Fruit fly (Drosophila melanogaster): ENCODE data around the gene CG33658.
A peak's percentile ranks its signal among the peaks of the same experiment; 100 is the strongest.

Gene CG33658

DNA sequence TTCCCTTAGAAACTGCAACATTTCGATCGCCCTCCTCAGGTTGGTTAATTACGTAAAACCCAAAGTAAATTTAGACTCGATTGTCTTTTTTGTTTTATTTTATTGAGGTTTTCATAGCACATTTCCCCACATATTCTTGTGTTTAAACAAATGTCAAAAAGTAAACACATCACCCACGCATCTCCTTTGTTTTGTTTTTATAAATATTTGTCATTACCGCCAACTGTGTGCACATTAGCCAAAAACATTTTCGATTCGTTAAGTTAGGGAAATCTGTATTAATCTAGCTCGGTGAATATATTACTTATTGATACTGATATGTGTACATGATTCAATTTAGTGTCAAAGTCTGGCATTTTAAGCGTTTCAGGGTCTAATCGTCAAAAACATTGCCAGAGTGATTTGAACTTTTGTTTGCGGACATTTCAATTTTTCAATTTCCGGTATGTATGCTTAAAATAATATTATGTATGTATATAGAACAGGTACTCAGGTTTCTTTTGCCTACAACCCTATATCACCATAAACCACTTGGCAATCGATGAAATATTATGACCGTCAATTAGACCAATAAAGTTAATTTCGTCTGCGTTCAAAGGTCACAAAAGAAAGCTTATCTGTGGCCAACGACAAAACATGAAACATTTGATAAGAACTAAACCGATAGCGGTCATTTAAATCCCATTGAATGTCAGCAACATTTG is 31.2 kb downstream of the CG33658 start:
- TF ChIP-seq CG15696 (tag; optimal IDR thresholded peaks at IDR 0.05) = peak; percentile 54
- TF ChIP-seq pum (GFP tag; optimal IDR thresholded peaks at IDR 0.05) = no peak
- no peak for TF ChIP-seq vfl (GFP tag; optimal IDR thresholded peaks at IDR 0.05)
- peak; percentile 54 for TF ChIP-seq CG13424 (tag; optimal IDR thresholded peaks at IDR 0.05)
- peak; percentile 29; the same call in 1 of the 3 replicates for TF ChIP-seq sr (GFP tag; IDR thresholded peaks at IDR 0.05)
- TF ChIP-seq dysf (GFP tag; IDR thresholded peaks at IDR 0.05) = no peak
- 0 out of 3 replicates have a peak, but pooled peaks have one; percentile 37 for TF ChIP-seq ci (GFP tag; IDR thresholded peaks at IDR 0.05)
- TF ChIP-seq tx (GFP tag; optimal IDR thresholded peaks at IDR 0.05) = no peak
- TF ChIP-seq CG10267 (tag; optimal IDR thresholded peaks at IDR 0.05) = peak; percentile 2
- peak; percentile 12 for TF ChIP-seq dmrt11E (tag; optimal IDR thresholded peaks at IDR 0.05)
- peak; percentile 9 for TF ChIP-seq CG9817 (tag; optimal IDR thresholded peaks at IDR 0.05)
- TF ChIP-seq MBD-R2 (GFP tag; IDR thresholded peaks at IDR 0.05) = no peak
- peak; percentile 43 for TF ChIP-seq CG6683 (GFP tag; optimal IDR thresholded peaks at IDR 0.05)
- peak; percentile 65 for TF ChIP-seq CG12299 (tag; optimal IDR thresholded peaks at IDR 0.05)
- TF ChIP-seq CG10209 (GFP tag; optimal IDR thresholded peaks at IDR 0.05) = peak; percentile 63
- TF ChIP-seq CG8388 (GFP tag; optimal IDR thresholded peaks at IDR 0.05) = peak; percentile 40
- TF ChIP-seq HLH4C (GFP tag; IDR thresholded peaks at IDR 0.05; ENCODE audit: partially characterized antibody) = no peak
- no peak for TF ChIP-seq ken (GFP tag; IDR thresholded peaks at IDR 0.05)
- no peak for TF ChIP-seq grn (GFP tag; optimal IDR thresholded peaks at IDR 0.05)
- TF ChIP-seq Dek (tag; optimal IDR thresholded peaks at IDR 0.05) = peak; percentile 16
- no peak for TF ChIP-seq CG7786 (GFP tag; optimal IDR thresholded peaks at IDR 0.05)
- TF ChIP-seq CG3281 (GFP tag; optimal IDR thresholded peaks at IDR 0.05) = peak; percentile 74
- no peak for TF ChIP-seq otp (GFP tag; IDR thresholded peaks at IDR 0.05)
- TF ChIP-seq CG8089 (GFP tag; optimal IDR thresholded peaks at IDR 0.05) = no peak
- TF ChIP-seq kni (GFP tag; optimal IDR thresholded peaks at IDR 0.05) = peak; percentile 62
- peak; percentile 74 for TF ChIP-seq CG15514 (GFP tag; optimal IDR thresholded peaks at IDR 0.05)
- TF ChIP-seq cg (GFP tag; optimal IDR thresholded peaks at IDR 0.05) = no peak
- no peak for TF ChIP-seq CG11560 (tag; IDR thresholded peaks at IDR 0.05)
- no peak for TF ChIP-seq Dip3 (GFP tag; optimal IDR thresholded peaks at IDR 0.05)
- peak; percentile 26 for TF ChIP-seq HmgZ (tag; optimal IDR thresholded peaks at IDR 0.05)
- peak in 1 of 2 experiments; percentile 71 for TF ChIP-seq Pdp1 (GFP tag; optimal IDR thresholded peaks at IDR 0.05)
- TF ChIP-seq CG14014 (GFP tag; IDR thresholded peaks at IDR 0.05) = peak; percentile 25; the same call in 1 of the 2 replicates
- no peak for TF ChIP-seq btn (GFP tag; optimal IDR thresholded peaks at IDR 0.05)
- TF ChIP-seq CG12104 (GFP tag; optimal IDR thresholded peaks at IDR 0.05) = peak; percentile 24
- TF ChIP-seq CG10959 (GFP tag; IDR thresholded peaks at IDR 0.05) = no peak
- peak; percentile 44 for TF ChIP-seq sug (tag; optimal IDR thresholded peaks at IDR 0.05)
- no peak for TF ChIP-seq Hsf (GFP tag; optimal IDR thresholded peaks at IDR 0.05)
- TF ChIP-seq CG7372 (GFP tag; IDR thresholded peaks at IDR 0.05) = no peak
- TF ChIP-seq CG3838 (GFP tag; optimal IDR thresholded peaks at IDR 0.05) = peak; percentile 37
- TF ChIP-seq CG2120 (GFP tag; optimal IDR thresholded peaks at IDR 0.05) = no peak
- no peak for TF ChIP-seq p53 (GFP tag; optimal IDR thresholded peaks at IDR 0.05)
- peak; percentile 76 for TF ChIP-seq fd64A (GFP tag; optimal IDR thresholded peaks at IDR 0.05)
- TF ChIP-seq bigmax (GFP tag; optimal IDR thresholded peaks at IDR 0.05) = peak; percentile 12
- TF ChIP-seq fd3F (GFP tag; optimal IDR thresholded peaks at IDR 0.05) = peak; percentile 61
- peak; percentile 50 for TF ChIP-seq CG8281 (tag; optimal IDR thresholded peaks at IDR 0.05)
- TF ChIP-seq salm (tag; optimal IDR thresholded peaks at IDR 0.05) = peak; percentile 57
- TF ChIP-seq CG4854 (GFP tag; optimal IDR thresholded peaks at IDR 0.05) = peak; percentile 63
- peak in 1 of 3 experiments; percentile 2 for TF ChIP-seq lola (GFP tag; optimal IDR thresholded peaks at IDR 0.05)
- no peak for TF ChIP-seq Kr (GFP tag; optimal IDR thresholded peaks at IDR 0.05)
